Worm (Caenorhabditis elegans): Measurements from ENCODE around the gene C16C4.17.
"Not testable (repeated sequence)": the region's sequence is repeated elsewhere in the genome, so short reads cannot be mapped to it uniquely, and the experiment has no call there.

Gene C16C4.17

ce11 chrII:1852503-1852902, 11.9 kb upstream of the C16C4.17 start, which contains the start of gene C52E2.2:
Gene C52E2.2, plus strand, starts transcription at chrII:1852803.
- TF ChIP-seq nhr-71 (tag; optimal IDR thresholded peaks at IDR 0.05) (no peak), unc-86 (tag; optimal IDR thresholded peaks at IDR 0.05) (no peak), ztf-4 (tag; optimal IDR thresholded peaks at IDR 0.05) (no peak), C04F5.9 (tag; optimal IDR thresholded peaks at IDR 0.05) (no peak), nhr-77 (tag; optimal IDR thresholded peaks at IDR 0.05) (no peak), mef-2 (tag; optimal IDR thresholded peaks at IDR 0.05) (no peak), aly-2 (tag; optimal IDR thresholded peaks at IDR 0.05) (no peak), C34B4.2 (tag; optimal IDR thresholded peaks at IDR 0.05) (no peak), hlh-17 (GFP tag; optimal IDR thresholded peaks at IDR 0.05; ENCODE audit: borderline replicate concordance) (no peak)

- TF ChIP-seq nhr-71 (tag; optimal IDR thresholded peaks at IDR 0.05); unc-98 (GFP tag; IDR thresholded peaks at IDR 0.05); hlh-4 (tag; optimal IDR thresholded peaks at IDR 0.05): not testable (repeated sequence)
Observed at ce11 chrII:1854094-1854493, 10.3 kb upstream of the C16C4.17 start, which contains the start of gene fbxb-95. Gene fbxb-95, plus strand, starts transcription at chrII:1854394.

- peak in 1 of 3 experiments; percentile 20 for TF ChIP-seq dpl-1 (GFP tag; optimal IDR thresholded peaks at IDR 0.05)
- TF ChIP-seq efl-1 (optimal IDR thresholded peaks at IDR 0.05) = peak; percentile 34 to 64
- TF ChIP-seq efl-1 (GFP tag; optimal IDR thresholded peaks at IDR 0.05 in 1 of 2) = peak; percentile 38 to 91
Observed at ce11 chrII:1861285-1861793, 3.0 kb upstream of the C16C4.17 start, which contains the start of gene C16C4.18. Gene C16C4.18, minus strand, starts transcription at chrII:1861335.

- TF ChIP-seq sox-4 (tag; optimal IDR thresholded peaks at IDR 0.05); ceh-82 (tag; optimal IDR thresholded peaks at IDR 0.05); efl-3 (GFP tag; optimal IDR thresholded peaks at IDR 0.05): not testable (repeated sequence)
Observed at ce11 chrII:1862334-1862733, 2.0 kb upstream of the C16C4.17 start, which contains the start of gene fbxb-98. Gene fbxb-98, plus strand, starts transcription at chrII:1862634.

- TF ChIP-seq efl-1 (optimal IDR thresholded peaks at IDR 0.05) (no peak), efl-1 (GFP tag; optimal IDR thresholded peaks at IDR 0.05 in 1 of 2) (peak in 1 of 2 experiments; percentile 79), xbp-1 (tag; optimal IDR thresholded peaks at IDR 0.05) (no peak), blmp-1 (tag; optimal IDR thresholded peaks at IDR 0.05) (no peak), skn-1 (tag; optimal IDR thresholded peaks at IDR 0.05) (no peak), mef-2 (tag; optimal IDR thresholded peaks at IDR 0.05) (no peak), lin-35 (GFP tag; optimal IDR thresholded peaks at IDR 0.05) (no peak), lin-14 (GFP tag; optimal IDR thresholded peaks at IDR 0.05) (no peak), fkh-4 (tag; optimal IDR thresholded peaks at IDR 0.05; ENCODE audit: borderline replicate concordance) (no peak), fkh-8 (tag; optimal IDR thresholded peaks at IDR 0.05) (no peak), mab-9 (GFP tag; IDR thresholded peaks at IDR 0.05) (no peak), elt-2 (tag; optimal IDR thresholded peaks at IDR 0.05) (peak; percentile 59), ceh-82 (tag; optimal IDR thresholded peaks at IDR 0.05) (no peak), unc-30 (tag; optimal IDR thresholded peaks at IDR 0.05) (no peak), vab-15 (tag; optimal IDR thresholded peaks at IDR 0.05) (no peak)
Observed at ce11 chrII:1865683-1866431, 1.5 kb downstream of the C16C4.17 start, which contains the start of gene math-15. Gene math-15, plus strand, starts transcription at chrII:1866381.

- TF ChIP-seq unc-130 (tag; optimal IDR thresholded peaks at IDR 0.05) (no peak), nhr-20 (tag; optimal IDR thresholded peaks at IDR 0.05) (no peak), aha-1 (tag; optimal IDR thresholded peaks at IDR 0.05) (no peak), lin-35 (GFP tag; optimal IDR thresholded peaks at IDR 0.05) (no peak), snu-23 (GFP tag; optimal IDR thresholded peaks at IDR 0.05) (no peak), aly-2 (tag; optimal IDR thresholded peaks at IDR 0.05) (no peak), fkh-8 (tag; optimal IDR thresholded peaks at IDR 0.05) (no peak), F16B12.6 (tag; optimal IDR thresholded peaks at IDR 0.05) (no peak), xbp-1 (tag; optimal IDR thresholded peaks at IDR 0.05) (no peak), unc-86 (tag; optimal IDR thresholded peaks at IDR 0.05) (no peak)
Observed at ce11 chrII:1869120-1869519, 4.7 kb downstream of the C16C4.17 start, which contains the start of gene math-14. Gene math-14, plus strand, starts transcription at chrII:1869420.
